Worm (Caenorhabditis elegans) whole organism, mixed stage, embryonic: ENCODE measurements around the gene C47A10.16.
A peak's percentile ranks its signal among the peaks of the same experiment; 100 is the strongest.

ENCODE experiments used
- ces-1 ChIP-seq: fragments of 150-350 bp; optimal IDR thresholded peaks from 2 replicates; lab custom pipeline; 2014; ENCODE audit warnings: missing biosample characterization, missing genetic modification reagents, missing genetic modification characterization
- flh-1 ChIP-seq: fragments of 200-800 bp; sonication (Bioruptor generic); optimal IDR thresholded peaks from 2 replicates; lab custom pipeline; 2018; ENCODE audit warnings: mild to moderate bottlenecking, missing genetic modification characterization, moderate library complexity, missing compliant biosample characterization
- ham-2 ChIP-seq: fragments of 200-800 bp; sonication (Bioruptor generic); optimal IDR thresholded peaks from 2 replicates; lab custom pipeline; 2018; ENCODE audit warnings: mild to moderate bottlenecking, missing genetic modification characterization, missing compliant biosample characterization
- lsy-2 ChIP-seq: fragments of 150-350 bp; optimal IDR thresholded peaks from 2 replicates; lab custom pipeline; 2014; ENCODE audit warnings: missing biosample characterization, missing genetic modification characterization
- mab-5 ChIP-seq: fragments of 150-350 bp; optimal IDR thresholded peaks from 2 replicates; lab custom pipeline; 2014; ENCODE audit warnings: missing biosample characterization, missing genetic modification characterization
- mep-1 ChIP-seq: fragments of 150-350 bp; optimal IDR thresholded peaks from 2 replicates; lab custom pipeline; 2017; ENCODE audit warnings: missing biosample characterization, missing genetic modification reagents, missing genetic modification characterization, inconsistent platforms
- nhr-237 ChIP-seq: fragments of 150-350 bp; optimal IDR thresholded peaks from 2 replicates; lab custom pipeline; 2014; ENCODE audit warnings: missing biosample characterization, missing genetic modification characterization
- nhr-76 ChIP-seq: sonication (generic microtip); optimal IDR thresholded peaks from 2 replicates; lab custom pipeline; 2017; ENCODE audit warnings: missing biosample characterization, missing genetic modification characterization
- sem-2 ChIP-seq: fragments of 200-800 bp; sonication (Bioruptor generic); optimal IDR thresholded peaks from 2 replicates; lab custom pipeline; 2018; ENCODE audit warnings: mild to moderate bottlenecking, missing genetic modification characterization, missing compliant biosample characterization
- unc-62 ChIP-seq: fragments of 150-350 bp; optimal IDR thresholded peaks from 2 replicates; lab custom pipeline; 2014; ENCODE audit warnings: missing biosample characterization, missing genetic modification reagents, missing genetic modification characterization
- zip-8 ChIP-seq: fragments of 150-350 bp; optimal IDR thresholded peaks from 2 replicates; lab custom pipeline; 2014; ENCODE audit warnings: missing biosample characterization, missing genetic modification characterization
- ztf-11 ChIP-seq: fragments of 150-350 bp; optimal IDR thresholded peaks from 2 replicates; lab custom pipeline; 2014; ENCODE audit warnings: missing biosample characterization, missing genetic modification characterization

ce11 chrV:17728336-17728735, 36.6 kb downstream of the C47A10.16 start:
- TF ChIP-seq nhr-237 (no peak), mab-5 (tag; lab: Kevin White, UChicago) (no peak), sem-2 (GFP tag; lab: Kevin White, UChicago) (no peak), ham-2 (GFP tag; lab: Kevin White, UChicago) (peak; percentile 48), unc-62 (GFP tag; lab: Kevin White, UChicago) (no peak), ces-1 (GFP tag; lab: Kevin White, UChicago) (no peak), lsy-2 (tag; lab: Kevin White, UChicago) (no peak), ztf-11 (tag; lab: Kevin White, UChicago) (no peak), flh-1 (GFP tag; lab: Kevin White, UChicago) (no peak), nhr-76 (no peak), zip-8 (no peak), mep-1 (tag; lab: Kevin White, UChicago) (no peak)
